Fruit fly (Drosophila melanogaster) Kc167 (cell line): ENCODE data around the gene mRpL47.

Experiments used
- Myc ChIP-seq: fragments of >200 bp; optimal IDR thresholded peaks from 2 replicates; lab custom pipeline; 2017; ENCODE audit warnings: missing external identifiers
- Sin3A ChIP-seq: fragments of >200 bp; optimal IDR thresholded peaks from 2 replicates; lab custom pipeline; 2018; ENCODE audit warnings: missing external identifiers
- ttk ChIP-seq: sonication (Bioruptor generic); optimal IDR thresholded peaks from 2 replicates; lab custom pipeline; 2017; ENCODE audit warnings: missing external identifiers

DNA sequence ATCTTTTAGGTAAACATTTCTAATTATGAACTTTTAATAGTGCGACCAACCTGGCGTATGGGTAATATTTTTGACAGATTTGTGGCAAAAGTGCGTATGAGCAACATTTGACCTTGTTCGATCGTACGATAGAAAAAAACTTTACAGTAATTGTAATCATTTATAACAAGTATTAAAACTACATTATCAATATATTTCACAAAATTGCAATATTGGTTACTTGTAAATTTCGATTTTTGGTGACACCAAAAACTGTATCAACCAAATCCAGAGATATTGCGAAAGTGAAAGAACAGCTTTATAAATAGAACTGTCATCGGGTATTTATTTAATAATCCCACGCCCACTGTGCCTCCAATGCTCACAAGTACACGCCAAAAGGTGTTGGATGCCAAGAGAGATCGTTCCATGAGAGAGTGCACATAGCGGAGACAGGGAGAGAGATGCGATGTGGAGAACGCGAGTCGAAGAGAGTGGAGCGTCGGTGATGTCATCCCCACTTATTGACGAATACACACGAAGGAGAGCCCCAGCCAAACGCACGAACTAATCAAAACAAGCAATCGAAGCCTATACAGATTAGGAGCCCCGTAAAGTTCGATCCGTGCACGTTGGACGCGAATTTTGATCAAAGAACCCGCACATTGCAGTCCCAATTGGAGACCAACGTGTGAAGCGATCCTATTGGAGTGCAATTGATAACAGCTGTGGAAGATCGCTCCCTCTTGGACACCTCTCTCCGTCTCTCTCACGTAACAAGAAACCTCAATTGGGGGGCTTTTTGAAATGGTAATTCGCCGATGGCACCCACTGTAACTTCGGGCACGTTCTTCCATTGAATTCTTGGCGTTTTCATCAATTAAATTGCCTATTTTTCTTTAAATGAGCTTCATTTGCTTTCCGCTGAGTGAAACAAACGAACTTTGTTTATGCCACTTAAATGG lies 17.7 kb upstream of the mRpL47 start:
- TF ChIP-seq Myc (lab: Kevin White, UChicago) = no peak
- TF ChIP-seq ttk (lab: Kevin White, UChicago) = no peak
- no peak for TF ChIP-seq Sin3A (lab: Kevin White, UChicago)
